Fruit fly (Drosophila melanogaster) whole organism, embryonic: ENCODE results near the gene CG16854.

ENCODE experiments used
- ATbp ChIP-seq: fragments of 200-800 bp; sonication (Bioruptor generic); optimal IDR thresholded peaks from 2 replicates; lab custom pipeline; 2017; ENCODE audit warnings: missing biosample characterization, mild to moderate bottlenecking, missing genetic modification characterization, missing genetic modification reagents
- BtbVII ChIP-seq: fragments of 200-800 bp; sonication (Bioruptor generic); optimal IDR thresholded peaks from 3 replicates; lab custom pipeline; 2017; ENCODE audit warnings: missing biosample characterization, mild to moderate bottlenecking, missing genetic modification characterization
- Bteb2 ChIP-seq: fragments of 200-800 bp; sonication (Bioruptor generic); optimal IDR thresholded peaks from 2 replicates; lab custom pipeline; 2016; ENCODE audit warnings: missing biosample characterization, missing genetic modification characterization
- CG10147 ChIP-seq: fragments of 200-800 bp; sonication (Bioruptor generic); optimal IDR thresholded peaks from 2 replicates; lab custom pipeline; 2019; ENCODE audit warnings: missing biosample characterization, mild to moderate bottlenecking, missing genetic modification characterization, moderate library complexity
- CG10543 ChIP-seq: fragments of 200-800 bp; sonication (Bioruptor generic); optimal IDR thresholded peaks from 3 replicates; lab custom pipeline; 2017; ENCODE audit warnings: missing biosample characterization, mild to moderate bottlenecking, missing genetic modification characterization, moderate library complexity
- CG12219 ChIP-seq: fragments of 200-800 bp; sonication (Bioruptor generic); optimal IDR thresholded peaks from 3 replicates; lab custom pipeline; 2018; ENCODE audit warnings: missing biosample characterization, mild to moderate bottlenecking, missing genetic modification characterization
- CG15073 ChIP-seq: fragments of 200-800 bp; sonication (Bioruptor generic); optimal IDR thresholded peaks from 2 replicates; lab custom pipeline; 2016; ENCODE audit warnings: missing biosample characterization, missing genetic modification characterization
- CG15269 ChIP-seq: fragments of 200-800 bp; sonication (Bioruptor generic); optimal IDR thresholded peaks from 2 replicates; lab custom pipeline; 2018; ENCODE audit warnings: missing biosample characterization, mild to moderate bottlenecking, missing genetic modification characterization, moderate library complexity
- CG15696 ChIP-seq: fragments of 200-800 bp; sonication (Bioruptor generic); optimal IDR thresholded peaks from 2 replicates; lab custom pipeline; 2019; ENCODE audit warnings: missing biosample characterization, mild to moderate bottlenecking, missing genetic modification characterization, moderate library complexity
- CG1603 ChIP-seq: fragments of 200-800 bp; sonication (Bioruptor generic); optimal IDR thresholded peaks from 2 replicates; lab custom pipeline; 2019; ENCODE audit warnings: missing biosample characterization, mild to moderate bottlenecking, missing genetic modification characterization, moderate library complexity
- CG2712 ChIP-seq: fragments of 200-800 bp; optimal IDR thresholded peaks from 3 replicates; lab custom pipeline; 2019; ENCODE audit warnings: missing biosample characterization, mild to moderate bottlenecking, missing genetic modification characterization, moderate library complexity
- CG30403 ChIP-seq: fragments of 200-800 bp; sonication (Bioruptor generic); optimal IDR thresholded peaks from 3 replicates; lab custom pipeline; 2016; ENCODE audit warnings: missing biosample characterization, missing genetic modification characterization
- CG3847 ChIP-seq: fragments of 200-800 bp; sonication (Bioruptor generic); IDR thresholded peaks from 2 replicates; pipeline ENCODE4 v1.3.6; 2022; ENCODE audit warnings: missing biosample characterization, missing genetic modification characterization
- CG4707 ChIP-seq: fragments of 200-800 bp; sonication (Bioruptor generic); optimal IDR thresholded peaks from 2 replicates; lab custom pipeline; 2018; ENCODE audit warnings: missing biosample characterization, mild to moderate bottlenecking, missing genetic modification characterization, moderate library complexity
- CG6854 ChIP-seq: fragments of 200-800 bp; sonication (Bioruptor generic); optimal IDR thresholded peaks from 3 replicates; lab custom pipeline; 2017; ENCODE audit warnings: missing biosample characterization, mild to moderate bottlenecking, missing genetic modification characterization
- CG8388 ChIP-seq: fragments of 200-800 bp; sonication (Bioruptor generic); optimal IDR thresholded peaks from 2 replicates; lab custom pipeline; 2019; ENCODE audit warnings: missing biosample characterization, mild to moderate bottlenecking, missing genetic modification characterization, moderate library complexity
- Dbx ChIP-seq: fragments of 200-800 bp; sonication (Bioruptor generic); IDR thresholded peaks from 3 replicates; pipeline ENCODE4 v1.3.6; 2022; ENCODE audit warnings: missing biosample characterization, missing genetic modification characterization
- Dip3 ChIP-seq: fragments of 200-800 bp; sonication (Bioruptor generic); optimal IDR thresholded peaks from 3 replicates; lab custom pipeline; 2016; ENCODE audit warnings: missing biosample characterization, missing genetic modification characterization
- Elba2 ChIP-seq: fragments of 200-800 bp; sonication (Bioruptor generic); optimal IDR thresholded peaks from 3 replicates; lab custom pipeline; 2016; ENCODE audit warnings: missing biosample characterization, missing genetic modification characterization
- Fer1 ChIP-seq: fragments of 200-800 bp; sonication (Bioruptor generic); optimal IDR thresholded peaks from 2 replicates; lab custom pipeline; 2017; ENCODE audit warnings: missing biosample characterization, mild to moderate bottlenecking, missing genetic modification characterization
- H2.0 ChIP-seq: fragments of 200-800 bp; sonication (Bioruptor generic); IDR thresholded peaks from 2 replicates; pipeline ENCODE4 v1.3.6; 2022; ENCODE audit warnings: missing biosample characterization, missing genetic modification characterization
- Hr78 ChIP-seq, 2 experiments: fragments of 200-800 bp in 1 of 2; fragments of >200 bp in 1 of 2; sonication (Bioruptor generic) in 1 of 2; optimal IDR thresholded peaks; 2 replicates each; lab custom pipeline; 2017 to 2019; ENCODE audit warnings: missing biosample characterization in 2 of 2, missing genetic modification characterization in 2 of 2, mild to moderate bottlenecking in 1 of 2, moderate library complexity in 1 of 2
- Lim3 ChIP-seq: fragments of 200-800 bp; sonication (Bioruptor generic); IDR thresholded peaks from 2 replicates; pipeline ENCODE4 v1.3.6; 2022; ENCODE audit warnings: missing biosample characterization, missing genetic modification characterization
- Lpt ChIP-seq: fragments of >200 bp; optimal IDR thresholded peaks from 2 replicates; lab custom pipeline; 2018; ENCODE audit warnings: missing biosample characterization, missing genetic modification characterization
- Myb ChIP-seq: fragments of 200-800 bp; sonication (Bioruptor generic); optimal IDR thresholded peaks from 2 replicates; lab custom pipeline; 2016; ENCODE audit warnings: missing biosample characterization, missing genetic modification characterization
- Neu2 ChIP-seq: fragments of 200-800 bp; sonication (Bioruptor generic); optimal IDR thresholded peaks from 3 replicates; lab custom pipeline; 2016; ENCODE audit warnings: missing biosample characterization, missing genetic modification characterization, borderline replicate concordance
- Opbp ChIP-seq: fragments of 200-800 bp; sonication (Bioruptor generic); IDR thresholded peaks from 3 replicates; pipeline ENCODE4 v1.3.6; 2022; ENCODE audit warnings: missing biosample characterization, missing genetic modification characterization; ENCODE audit not compliant: partially characterized antibody
- Vsx1 ChIP-seq: fragments of 200-800 bp; sonication (Bioruptor generic); optimal IDR thresholded peaks from 2 replicates; lab custom pipeline; 2017; ENCODE audit warnings: missing biosample characterization, mild to moderate bottlenecking, missing genetic modification characterization, missing genetic modification reagents
- br ChIP-seq: fragments of >200 bp; optimal IDR thresholded peaks from 2 replicates; lab custom pipeline; 2017
- cg ChIP-seq: fragments of 200-800 bp; sonication (Bioruptor generic); optimal IDR thresholded peaks from 3 replicates; lab custom pipeline; 2019; ENCODE audit warnings: missing biosample characterization, mild to moderate bottlenecking, missing genetic modification characterization, moderate library complexity
- corto ChIP-seq: fragments of 200-800 bp; sonication (Bioruptor generic); optimal IDR thresholded peaks from 2 replicates; lab custom pipeline; 2016; ENCODE audit warnings: missing biosample characterization, mild to moderate bottlenecking, missing genetic modification characterization, moderate library complexity
- cwo ChIP-seq: fragments of 200-800 bp; sonication (Bioruptor generic); optimal IDR thresholded peaks from 3 replicates; lab custom pipeline; 2017; ENCODE audit warnings: missing biosample characterization, missing genetic modification characterization, mild to moderate bottlenecking, moderate library complexity, missing genetic modification reagents
- dan ChIP-seq: fragments of 200-800 bp; sonication (Bioruptor generic); IDR thresholded peaks from 2 replicates; pipeline ENCODE4 v1.3.6; 2022; ENCODE audit warnings: missing biosample characterization, missing genetic modification characterization
- disco-r ChIP-seq: fragments of 200-800 bp; sonication (Bioruptor generic); optimal IDR thresholded peaks from 2 replicates; lab custom pipeline; 2016; ENCODE audit warnings: missing biosample characterization, missing genetic modification characterization
- esg ChIP-seq: fragments of 200-800 bp; sonication (Bioruptor generic); conservative IDR thresholded peaks from 2 replicates; pipeline ENCODE4 v1.3.6; 2022; ENCODE audit warnings: missing biosample characterization, missing genetic modification characterization
- eyg ChIP-seq: fragments of 200-800 bp; sonication (Bioruptor generic); optimal IDR thresholded peaks from 3 replicates; lab custom pipeline; 2016; ENCODE audit warnings: missing biosample characterization, missing genetic modification characterization
- ftz-f1 ChIP-seq: fragments of 200-800 bp; sonication (Bioruptor generic); optimal IDR thresholded peaks from 2 replicates; lab custom pipeline; 2016; ENCODE audit warnings: missing biosample characterization, missing genetic modification characterization
- grau ChIP-seq: fragments of 200-800 bp; optimal IDR thresholded peaks from 3 replicates; lab custom pipeline; 2019; ENCODE audit warnings: missing biosample characterization, mild to moderate bottlenecking, missing genetic modification characterization, moderate library complexity
- ind ChIP-seq: fragments of 200-800 bp; sonication (Bioruptor generic); optimal IDR thresholded peaks from 3 replicates; lab custom pipeline; 2016; ENCODE audit warnings: missing biosample characterization, missing genetic modification characterization
- ken ChIP-seq: fragments of 200-800 bp; sonication (Bioruptor generic); IDR thresholded peaks from 3 replicates; pipeline ENCODE4 v1.3.6; 2022; ENCODE audit warnings: missing biosample characterization, missing genetic modification characterization
- nerfin-2 ChIP-seq: fragments of 200-800 bp; sonication (Bioruptor generic); IDR thresholded peaks from 2 replicates; pipeline ENCODE4 v1.3.6; 2022; ENCODE audit warnings: missing biosample characterization, missing genetic modification characterization; ENCODE audit not compliant: partially characterized antibody
- pb ChIP-seq: fragments of 200-800 bp; sonication (Bioruptor generic); optimal IDR thresholded peaks from 3 replicates; lab custom pipeline; 2016; ENCODE audit warnings: missing biosample characterization, missing genetic modification characterization
- prd ChIP-seq, 3 experiments: fragments of >200 bp in 2 of 3; fragments of 200-800 bp in 1 of 3; sonication (Bioruptor generic) in 1 of 3; optimal IDR thresholded peaks in 2 of 3; IDR thresholded peaks in 1 of 3; 2 replicates in 2 of 3; 3 replicates in 1 of 3; pipeline versions ENCODE4 v1.3.6 to Lab custom; 2017 to 2022; ENCODE audit warnings: missing biosample characterization in 1 of 3, missing genetic modification characterization in 1 of 3
- seq ChIP-seq: fragments of 200-800 bp; sonication (Bioruptor generic); IDR thresholded peaks from 2 replicates; pipeline ENCODE4 v1.3.6; 2022; ENCODE audit warnings: missing biosample characterization, missing genetic modification characterization
- sug ChIP-seq: fragments of 200-800 bp; optimal IDR thresholded peaks from 2 replicates; lab custom pipeline; 2019; ENCODE audit warnings: missing biosample characterization, mild to moderate bottlenecking, missing genetic modification characterization, moderate library complexity
- tap ChIP-seq: fragments of 200-800 bp; optimal IDR thresholded peaks from 3 replicates; lab custom pipeline; 2019; ENCODE audit warnings: missing biosample characterization, mild to moderate bottlenecking, missing genetic modification characterization, moderate library complexity
- tio ChIP-seq: fragments of 200-800 bp; sonication (Bioruptor generic); optimal IDR thresholded peaks from 2 replicates; lab custom pipeline; 2017; ENCODE audit warnings: missing biosample characterization, missing genetic modification characterization, inconsistent platforms
- tll ChIP-seq, 2 experiments: fragments of 200-800 bp in 1 of 2; fragments of >200 bp in 1 of 2; sonication (Bioruptor generic) in 1 of 2; optimal IDR thresholded peaks; 2 replicates each; lab custom pipeline; 2017 to 2019; ENCODE audit warnings: missing biosample characterization in 2 of 2, missing genetic modification characterization in 2 of 2, mild to moderate bottlenecking in 1 of 2, moderate library complexity in 1 of 2

The CG16854 gene

dm6 chr2L:11044678-11045466 is 41.6 kb upstream of the CG16854 start (continued):
- TF ChIP-seq corto (GFP tag; lab: Kevin White, UChicago) (peak; percentile 71), dan (GFP tag; lab: Robert Waterston, UW) (no peak), cwo (peak; percentile 45), nerfin-2 (GFP tag; lab: Robert Waterston, UW) (no peak), CG10147 (peak; percentile 45), Myb (GFP tag; lab: Kevin White, UChicago) (no peak), CG8388 (GFP tag; lab: Kevin White, UChicago) (no peak), ftz-f1 (no peak), Vsx1 (GFP tag; lab: Kevin White, UChicago) (peak; percentile 75), Dbx (0 out of 3 replicates have a peak, but pooled peaks have one; percentile 42), tll (GFP tag; optimal IDR thresholded peaks at IDR 0.05; lab: Kevin White, UChicago) (no peak), CG30403 (GFP tag; lab: Kevin White, UChicago) (peak; percentile 42), seq (peak; percentile 46; the same call in 1 of the 2 replicates), disco-r (GFP tag; lab: Kevin White, UChicago) (peak; percentile 39), grau (peak; percentile 39), br (lab: Kevin White, UChicago) (no peak), ind (peak; percentile 25), Fer1 (peak; percentile 43), Neu2 (no peak), eyg (GFP tag; lab: Kevin White, UChicago) (no peak), CG15269 (tag; lab: Kevin White, UChicago) (peak; percentile 36), tio (GFP tag; lab: Kevin White, UChicago) (peak; percentile 45), CG1603 (tag; lab: Kevin White, UChicago) (peak; percentile 6), CG10543 (GFP tag; lab: Kevin White, UChicago) (peak; percentile 76), CG4707 (peak; percentile 32), Hr78 (GFP tag; optimal IDR thresholded peaks at IDR 0.05; lab: Kevin White, UChicago) (peak in 1 of 2 experiments; percentile 97), CG15696 (tag; lab: Kevin White, UChicago) (peak; percentile 58), tap (tag; lab: Kevin White, UChicago) (peak; percentile 25), CG15073 (no peak), Opbp (GFP tag; lab: Robert Waterston, UW) (no peak), CG3847 (0 out of 2 replicates have a peak, but pooled peaks have one; percentile 6), pb (GFP tag; lab: Kevin White, UChicago) (no peak), sug (peak; percentile 63), CG2712 (tag; lab: Kevin White, UChicago) (peak; percentile 16), H2.0 (GFP tag; lab: Robert Waterston, UW) (peak; percentile 41), Dip3 (GFP tag; lab: Kevin White, UChicago) (peak; percentile 66), Bteb2 (no peak), CG12219 (GFP tag; lab: Kevin White, UChicago) (peak; percentile 36), cg (GFP tag; lab: Kevin White, UChicago) (peak; percentile 55), esg (GFP tag; lab: Robert Waterston, UW) (no peak), Lim3 (GFP tag; lab: Robert Waterston, UW) (no peak), Lpt (no peak), prd (optimal IDR thresholded peaks at IDR 0.05; lab: Kevin White, UChicago) (no peak), prd (GFP tag; IDR thresholded peaks at IDR 0.05; lab: Robert Waterston, UW) (0 out of 3 replicates have a peak, but pooled peaks have one; percentile 30), BtbVII (GFP tag; lab: Kevin White, UChicago) (peak; percentile 59), Elba2 (GFP tag; lab: Kevin White, UChicago) (no peak), ken (GFP tag; lab: Robert Waterston, UW) (no peak), CG6854 (GFP tag; lab: Kevin White, UChicago) (peak; percentile 18), ATbp (peak; percentile 85)
